Worm (Caenorhabditis elegans) whole organism, midembryonic: ENCODE data around the gene Y57G11B.6.

Source experiments
- T22C8.4 ChIP-seq: fragments of 200-800 bp; sonication (Bioruptor generic); IDR thresholded peaks from 2 replicates; pipeline ENCODE4 v1.3.6; 2022; ENCODE audit warnings: missing genetic modification characterization, missing compliant biosample characterization
- cog-1 ChIP-seq: sonication (generic microtip); optimal IDR thresholded peaks from 2 replicates; lab custom pipeline; 2016; ENCODE audit warnings: missing genetic modification characterization, missing compliant biosample characterization
- flt-1 ChIP-seq: fragments of 200-800 bp; sonication (Bioruptor generic); IDR thresholded peaks from 2 replicates; pipeline ENCODE4 v1.3.6; 2022; ENCODE audit warnings: missing genetic modification characterization, missing compliant biosample characterization
- klf-2 ChIP-seq: fragments of 200-800 bp; sonication (Bioruptor generic); conservative IDR thresholded peaks from 2 replicates; pipeline ENCODE4 v1.3.6; 2022; ENCODE audit warnings: missing genetic modification reagents, missing genetic modification characterization, missing compliant biosample characterization
- med-1 ChIP-seq: sonication (generic microtip); optimal IDR thresholded peaks from 2 replicates; lab custom pipeline; 2017; ENCODE audit warnings: missing genetic modification characterization, mild to moderate bottlenecking, missing compliant biosample characterization, antibody characterized with exemption, missing genetic modification reagents; ENCODE audit not compliant: insufficient read depth
- ref-1 ChIP-seq: fragments of 200-800 bp; sonication (Bioruptor generic); conservative IDR thresholded peaks from 2 replicates; pipeline ENCODE4 v1.3.6; 2022; ENCODE audit warnings: missing genetic modification reagents, missing genetic modification characterization, missing compliant biosample characterization
- tab-1 ChIP-seq: fragments of 200-800 bp; sonication (Bioruptor generic); IDR thresholded peaks from 2 replicates; pipeline ENCODE4 v1.3.6; 2022; ENCODE audit warnings: missing genetic modification characterization, missing compliant biosample characterization
- ztf-23 ChIP-seq: fragments of 200-800 bp; sonication (Bioruptor generic); IDR thresholded peaks from 2 replicates; pipeline ENCODE4 v1.3.6; 2022; ENCODE audit warnings: missing genetic modification reagents, missing genetic modification characterization, missing compliant biosample characterization
- ztf-29 ChIP-seq: fragments of 200-800 bp; sonication (Bioruptor generic); IDR thresholded peaks from 2 replicates; pipeline ENCODE4 v1.3.6; 2022; ENCODE audit warnings: missing genetic modification reagents, missing genetic modification characterization, missing compliant biosample characterization

Gene Y57G11B.6

DNA sequence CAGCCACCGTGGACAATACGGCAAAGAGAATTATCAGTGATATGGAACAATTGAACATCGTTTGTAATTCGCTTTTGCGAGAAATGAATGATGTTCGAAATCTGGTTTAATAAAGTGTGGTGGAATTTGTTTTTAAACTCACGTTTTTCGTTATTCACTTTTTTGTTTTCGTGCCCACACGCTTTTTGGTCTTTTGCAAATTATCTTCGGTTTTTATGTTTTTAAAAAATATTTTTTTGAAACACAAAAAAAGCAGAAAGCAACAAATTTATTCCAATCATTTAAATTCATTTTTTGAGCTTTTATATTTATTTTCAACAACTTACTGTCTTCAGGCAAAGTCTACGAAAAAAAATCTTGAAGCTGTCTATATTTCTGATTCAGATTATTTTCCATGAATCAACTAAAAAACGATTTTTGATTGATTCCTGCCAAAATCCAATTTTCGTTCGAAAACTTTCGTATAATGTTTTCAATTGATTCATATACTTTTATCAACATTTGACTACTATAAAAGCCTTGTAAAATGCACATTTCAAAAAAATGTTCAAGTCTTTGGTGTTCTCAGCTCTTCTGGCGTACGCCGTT is 19.7 kb upstream of the Y57G11B.6 start, which contains the start of the genes Y57G11B.3 and Y57G11B.5:
Gene Y57G11B.3, minus strand, starts transcription at position 101 of the 588 bp plus-strand sequence.
Gene Y57G11B.5, plus strand, starts transcription at position 538 of the 588 bp plus-strand sequence.
- TF ChIP-seq ref-1 (GFP tag; lab: Robert Waterston, UW) (no peak), ztf-29 (GFP tag; lab: Robert Waterston, UW) (no peak), flt-1 (GFP tag; lab: Robert Waterston, UW) (no peak), tab-1 (GFP tag; lab: Robert Waterston, UW) (no peak), med-1 (GFP tag; lab: Kevin White, UChicago) (no peak), ztf-23 (GFP tag; lab: Robert Waterston, UW) (no peak), klf-2 (GFP tag; lab: Robert Waterston, UW) (no peak), T22C8.4 (GFP tag; lab: Robert Waterston, UW) (no peak), cog-1 (no peak)

- no peak for TF ChIP-seq ztf-23 (GFP tag; lab: Robert Waterston, UW)
- TF ChIP-seq klf-2 (GFP tag; lab: Robert Waterston, UW), result no peak
- no peak for TF ChIP-seq ztf-29 (GFP tag; lab: Robert Waterston, UW)
- no peak for TF ChIP-seq ref-1 (GFP tag; lab: Robert Waterston, UW)
These were observed 18.4 kb upstream of the Y57G11B.6 start for ce11 chrIV:14573068-14573467.

- TF ChIP-seq ztf-23 (GFP tag; lab: Robert Waterston, UW), result no peak
- TF ChIP-seq flt-1 (GFP tag; lab: Robert Waterston, UW), result no peak
- no peak for TF ChIP-seq ztf-29 (GFP tag; lab: Robert Waterston, UW)
- no peak for TF ChIP-seq cog-1
- no peak for TF ChIP-seq T22C8.4 (GFP tag; lab: Robert Waterston, UW)
- no peak for TF ChIP-seq klf-2 (GFP tag; lab: Robert Waterston, UW)
- no peak for TF ChIP-seq med-1 (GFP tag; lab: Kevin White, UChicago)
- TF ChIP-seq tab-1 (GFP tag; lab: Robert Waterston, UW), result no peak
- TF ChIP-seq ref-1 (GFP tag; lab: Robert Waterston, UW), result no peak
These were observed 17.9 kb upstream of the Y57G11B.6 start, which contains the start of gene glb-34 for ce11 chrIV:14572607-14573006. glb-34 (minus strand) TSS chrIV:14572707.

DNA sequence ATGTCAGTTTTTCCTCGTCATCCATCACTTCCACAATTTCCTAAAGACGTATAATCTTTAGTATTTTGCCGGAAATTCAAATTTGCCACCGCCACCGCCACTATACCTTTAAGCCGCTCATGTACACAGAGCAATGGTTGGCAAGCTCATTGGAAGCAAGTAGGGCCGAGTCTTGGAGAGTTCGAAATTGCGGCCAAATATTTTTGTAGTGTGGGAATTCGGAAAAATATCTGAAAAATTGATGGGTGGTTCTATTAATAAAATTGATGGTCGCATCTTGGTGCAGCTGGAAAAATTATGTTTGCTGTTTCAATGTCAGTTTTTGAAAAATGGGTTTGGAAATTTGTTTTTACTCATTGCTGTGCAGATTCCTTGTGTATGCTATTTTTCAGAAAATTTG is 16.9 kb upstream of the Y57G11B.6 start:
- TF ChIP-seq ref-1 (GFP tag; lab: Robert Waterston, UW) (no peak), ztf-29 (GFP tag; lab: Robert Waterston, UW) (no peak), flt-1 (GFP tag; lab: Robert Waterston, UW) (no peak), ztf-23 (GFP tag; lab: Robert Waterston, UW) (no peak), T22C8.4 (GFP tag; lab: Robert Waterston, UW) (no peak), cog-1 (no peak), med-1 (GFP tag; lab: Kevin White, UChicago) (no peak), tab-1 (GFP tag; lab: Robert Waterston, UW) (no peak)

DNA sequence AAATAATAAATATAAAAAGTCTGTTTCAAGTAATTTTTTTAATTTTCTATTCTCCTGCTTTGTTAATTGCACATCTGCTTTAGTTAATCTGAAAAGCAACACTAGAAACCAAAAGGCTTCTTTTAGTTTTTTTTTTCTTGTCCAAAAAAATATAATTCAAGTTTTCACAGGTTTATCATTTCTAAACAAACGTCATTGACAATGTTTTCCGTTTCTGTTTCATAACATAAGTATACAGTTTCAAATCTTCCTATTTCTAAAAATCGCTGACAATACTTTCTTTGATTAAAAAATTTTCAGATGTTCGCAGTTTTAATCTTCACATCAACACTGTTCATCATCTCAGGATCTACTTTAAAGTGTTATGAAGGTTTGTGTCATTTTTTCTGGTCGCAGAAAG is 10.4 kb upstream of the Y57G11B.6 start, which contains the start of gene Y57G11B.2:
Gene Y57G11B.2, plus strand, starts transcription at position 301 of the 400 bp plus-strand sequence.
- TF ChIP-seq ref-1 (GFP tag; lab: Robert Waterston, UW), result no peak
- TF ChIP-seq ztf-23 (GFP tag; lab: Robert Waterston, UW), result no peak
- no peak for TF ChIP-seq flt-1 (GFP tag; lab: Robert Waterston, UW)
- no peak for TF ChIP-seq klf-2 (GFP tag; lab: Robert Waterston, UW)
- no peak for TF ChIP-seq ztf-29 (GFP tag; lab: Robert Waterston, UW)
- no peak for TF ChIP-seq cog-1
- TF ChIP-seq med-1 (GFP tag; lab: Kevin White, UChicago), result no peak
- TF ChIP-seq tab-1 (GFP tag; lab: Robert Waterston, UW), result no peak
- TF ChIP-seq T22C8.4 (GFP tag; lab: Robert Waterston, UW), result no peak

- no peak for TF ChIP-seq cog-1
- TF ChIP-seq ztf-23 (GFP tag; lab: Robert Waterston, UW), result no peak
- TF ChIP-seq tab-1 (GFP tag; lab: Robert Waterston, UW), result no peak
- TF ChIP-seq med-1 (GFP tag; lab: Kevin White, UChicago), result no peak
- TF ChIP-seq T22C8.4 (GFP tag; lab: Robert Waterston, UW), result no peak
- no peak for TF ChIP-seq ztf-29 (GFP tag; lab: Robert Waterston, UW)
These were observed 8.1 kb upstream of the Y57G11B.6 start for ce11 chrIV:14562649-14563268.

DNA sequence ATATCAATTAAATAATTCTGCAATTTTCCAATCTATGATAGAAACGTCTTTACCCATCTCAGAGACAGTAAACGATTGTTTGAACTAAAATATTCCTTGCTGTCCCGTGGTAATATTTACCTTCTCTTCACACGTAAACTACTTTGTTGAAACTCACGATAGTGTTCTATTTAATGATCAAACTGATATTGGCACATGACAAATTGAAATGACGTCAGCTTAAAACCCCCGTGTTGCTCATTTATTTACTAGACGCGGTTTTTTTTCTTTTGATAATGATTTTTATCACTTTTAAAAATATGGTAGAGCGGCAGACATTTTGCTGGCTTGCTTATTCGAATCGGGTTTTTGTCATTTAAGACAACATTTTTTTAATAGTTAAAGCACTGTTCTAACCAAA is 7.0 kb upstream of the Y57G11B.6 start:
- TF ChIP-seq cog-1, result no peak
- no peak for TF ChIP-seq ref-1 (GFP tag; lab: Robert Waterston, UW)
- no peak for TF ChIP-seq flt-1 (GFP tag; lab: Robert Waterston, UW)
- TF ChIP-seq ztf-29 (GFP tag; lab: Robert Waterston, UW), result no peak
- TF ChIP-seq klf-2 (GFP tag; lab: Robert Waterston, UW), result no peak
- TF ChIP-seq med-1 (GFP tag; lab: Kevin White, UChicago), result no peak
- no peak for TF ChIP-seq ztf-23 (GFP tag; lab: Robert Waterston, UW)
- TF ChIP-seq T22C8.4 (GFP tag; lab: Robert Waterston, UW), result no peak
- no peak for TF ChIP-seq tab-1 (GFP tag; lab: Robert Waterston, UW)

- TF ChIP-seq flt-1 (GFP tag; lab: Robert Waterston, UW) (no peak), ztf-23 (GFP tag; lab: Robert Waterston, UW) (no peak), cog-1 (no peak), klf-2 (GFP tag; lab: Robert Waterston, UW) (no peak), ztf-29 (GFP tag; lab: Robert Waterston, UW) (no peak), T22C8.4 (GFP tag; lab: Robert Waterston, UW) (no peak), tab-1 (GFP tag; lab: Robert Waterston, UW) (no peak), med-1 (GFP tag; lab: Kevin White, UChicago) (no peak)
These were observed 4.6 kb upstream of the Y57G11B.6 start for ce11 chrIV:14559267-14559666.

- TF ChIP-seq ref-1 (GFP tag; lab: Robert Waterston, UW) (no peak), tab-1 (GFP tag; lab: Robert Waterston, UW) (no peak)
These were observed 3.0 kb upstream of the Y57G11B.6 start for ce11 chrIV:14557642-14558041.
